Fruit fly (Drosophila melanogaster): ENCODE results near the gene rdx.

The rdx gene

DNA sequence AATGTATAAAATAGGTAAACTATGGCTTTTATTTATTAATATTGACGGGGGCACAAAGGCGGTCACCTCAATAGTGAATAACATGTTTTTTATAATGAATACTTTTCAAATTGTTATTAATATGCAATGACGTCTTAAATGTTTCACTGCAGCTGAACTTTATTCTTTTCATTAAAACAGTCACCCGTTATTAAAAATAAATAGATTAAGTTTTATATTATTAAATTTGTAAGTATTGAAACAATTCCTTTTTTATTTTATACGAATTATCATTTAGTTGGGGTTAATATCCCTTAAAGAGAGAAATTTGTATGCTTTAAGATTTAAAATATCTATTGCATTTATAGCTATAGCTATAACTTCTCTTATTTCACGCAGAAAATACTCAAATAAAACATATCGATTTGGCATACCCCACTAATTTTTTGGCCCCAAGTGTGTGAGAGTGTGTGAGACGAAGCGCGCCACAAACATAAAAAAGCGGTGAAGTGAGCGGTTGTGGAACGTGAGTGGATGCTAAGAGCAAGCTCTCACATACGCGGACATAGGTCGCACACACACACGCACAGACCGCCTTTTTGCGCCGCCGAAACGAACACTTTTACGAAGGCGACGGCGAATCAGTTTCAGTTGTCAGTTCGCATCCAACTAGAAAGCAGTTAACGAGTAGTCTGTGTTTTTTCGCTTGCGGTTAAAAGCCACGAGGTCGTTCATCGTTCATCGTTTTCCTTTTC, 24.6 kb upstream of the rdx start, which contains the start of gene foxo (continued):
- TF ChIP-seq CG10979 (tag; optimal IDR thresholded peaks at IDR 0.05) (peak; percentile 77), Vsx1 (GFP tag; optimal IDR thresholded peaks at IDR 0.05) (peak; percentile 73), lbe (GFP tag; optimal IDR thresholded peaks at IDR 0.05) (peak; percentile 20), chm (GFP tag; IDR thresholded peaks at IDR 0.05) (peak; percentile 71; the same call in 1 of the 2 replicates), B-H1 (GFP tag; IDR thresholded peaks at IDR 0.05) (no peak), Meics (GFP tag; optimal IDR thresholded peaks at IDR 0.05) (peak; percentile 93), chinmo (GFP tag; IDR thresholded peaks at IDR 0.05; ENCODE audit: partially characterized antibody) (peak; percentile 67; the same call in 2 of the 4 replicates), scrt (GFP tag; optimal IDR thresholded peaks at IDR 0.05) (peak; percentile 74), CoRest (tag; optimal IDR thresholded peaks at IDR 0.05) (peak; percentile 95), Antp (GFP tag; optimal IDR thresholded peaks at IDR 0.05) (peak; percentile 33), CG14710 (tag; optimal IDR thresholded peaks at IDR 0.05) (peak; percentile 74), Dek (tag; optimal IDR thresholded peaks at IDR 0.05) (peak; percentile 84), CTCF (GFP tag; optimal IDR thresholded peaks at IDR 0.05) (peak; percentile 19), CG6791 (GFP tag; IDR thresholded peaks at IDR 0.05; ENCODE audit: partially characterized antibody) (no peak), CG9609 (GFP tag; optimal IDR thresholded peaks at IDR 0.05) (peak; percentile 17), D (optimal IDR thresholded peaks at IDR 0.05) (no peak), D (GFP tag; optimal IDR thresholded peaks at IDR 0.05) (peak; percentile 76), CG16815 (GFP tag; optimal IDR thresholded peaks at IDR 0.05) (peak; percentile 58), CG14441 (GFP tag; IDR thresholded peaks at IDR 0.05) (peak; percentile 67; the same call in 1 of the 2 replicates), ems (GFP tag; optimal IDR thresholded peaks at IDR 0.05) (no peak), pum (GFP tag; optimal IDR thresholded peaks at IDR 0.05) (no peak), dimm (GFP tag; IDR thresholded peaks at IDR 0.05) (no peak), ssp (GFP tag; IDR thresholded peaks at IDR 0.05) (peak; percentile 36; the same call in 1 of the 2 replicates), CG17385 (GFP tag; optimal IDR thresholded peaks at IDR 0.05) (peak; percentile 86), CG16779 (GFP tag; IDR thresholded peaks at IDR 0.05) (no peak), CG4360 (GFP tag; IDR thresholded peaks at IDR 0.05) (no peak), sisA (GFP tag; IDR thresholded peaks at IDR 0.05) (peak; percentile 27; the same call in 1 of the 2 replicates), HLH4C (GFP tag; IDR thresholded peaks at IDR 0.05; ENCODE audit: partially characterized antibody) (no peak), Sox100B (GFP tag; optimal IDR thresholded peaks at IDR 0.05) (peak; percentile 94), dysf (GFP tag; IDR thresholded peaks at IDR 0.05) (peak; percentile 76; the same call in 2 of the 3 replicates), CG11093 (GFP tag; IDR thresholded peaks at IDR 0.05) (no peak), H2.0 (GFP tag; IDR thresholded peaks at IDR 0.05) (0 out of 2 replicates have a peak, but pooled peaks have one; percentile 21), CG15011 (GFP tag; optimal IDR thresholded peaks at IDR 0.05) (peak; percentile 79), Fer2 (tag; optimal IDR thresholded peaks at IDR 0.05) (peak; percentile 45), cad (GFP tag; optimal IDR thresholded peaks at IDR 0.05) (no peak), ash1 (GFP tag; optimal IDR thresholded peaks at IDR 0.05) (no peak), mam (GFP tag; optimal IDR thresholded peaks at IDR 0.05) (peak; percentile 43), ERR (GFP tag; optimal IDR thresholded peaks at IDR 0.05) (peak; percentile 23), CG16863 (GFP tag; optimal IDR thresholded peaks at IDR 0.05) (no peak), CG34224 (GFP tag; IDR thresholded peaks at IDR 0.05; ENCODE audit: partially characterized antibody) (peak; percentile 18; the same call in 2 of the 3 replicates), nau (GFP tag; optimal IDR thresholded peaks at IDR 0.05) (peak; percentile 66), fd3F (GFP tag; optimal IDR thresholded peaks at IDR 0.05) (peak; percentile 77), luna (GFP tag; optimal IDR thresholded peaks at IDR 0.05) (no peak), Dip2 (GFP tag; IDR thresholded peaks at IDR 0.05) (no peak), CG9932 (GFP tag; IDR thresholded peaks at IDR 0.05) (peak; percentile 66), dmrt11E (tag; optimal IDR thresholded peaks at IDR 0.05) (peak; percentile 18), nerfin-2 (GFP tag; IDR thresholded peaks at IDR 0.05; ENCODE audit: partially characterized antibody) (no peak), Dref (GFP tag; IDR thresholded peaks at IDR 0.05) (no peak), CG2202 (tag; optimal IDR thresholded peaks at IDR 0.05) (no peak), Camta (GFP tag; optimal IDR thresholded peaks at IDR 0.05) (peak; percentile 31)

All from whole organism, embryonic.